Worm (Caenorhabditis elegans): ENCODE results near the gene cyb-1.

cyb-1 gene

ce11 chrIV:10778582-10778981 is 43.6 kb downstream of the cyb-1 start (continued):
- TF ChIP-seq nhr-48 (tag; optimal IDR thresholded peaks at IDR 0.05) (no peak), zag-1 (tag; optimal IDR thresholded peaks at IDR 0.05) (no peak), mes-2 (tag; optimal IDR thresholded peaks at IDR 0.05; ENCODE audit: poor library complexity, severe bottlenecking) (no peak), aly-2 (tag; optimal IDR thresholded peaks at IDR 0.05) (no peak), tag-97 (GFP tag; IDR thresholded peaks at IDR 0.05) (no peak), D1046.2 (GFP tag; IDR thresholded peaks at IDR 0.05) (no peak), nhr-77 (tag; optimal IDR thresholded peaks at IDR 0.05) (no peak), dmd-8 (GFP tag; IDR thresholded peaks at IDR 0.05) (no peak), T26A8.4 (GFP tag; IDR thresholded peaks at IDR 0.05) (peak; percentile 86), dve-1 (tag; optimal IDR thresholded peaks at IDR 0.05; ENCODE audit: insufficient read depth) (no peak), Y105C5A.15 (GFP tag; IDR thresholded peaks at IDR 0.05) (no peak), F10B5.3 (tag; optimal IDR thresholded peaks at IDR 0.05) (no peak), cey-2 (tag; optimal IDR thresholded peaks at IDR 0.05; ENCODE audit: borderline replicate concordance, insufficient read depth) (no peak), nhr-6 (tag; optimal IDR thresholded peaks at IDR 0.05) (no peak), ZK337.2 (GFP tag; IDR thresholded peaks at IDR 0.05) (no peak), hif-1 (tag; optimal IDR thresholded peaks at IDR 0.05) (no peak), madf-5 (GFP tag; IDR thresholded peaks at IDR 0.05) (no peak), ceh-44 (GFP tag; IDR thresholded peaks at IDR 0.05) (no peak), mep-1 (tag; optimal IDR thresholded peaks at IDR 0.05) (peak; percentile 22), T20F7.1 (GFP tag; optimal IDR thresholded peaks at IDR 0.05) (no peak), dmd-6 (GFP tag; IDR thresholded peaks at IDR 0.05) (no peak), pha-4 (GFP tag; IDR thresholded peaks at IDR 0.05) (no peak), pha-4 (tag; optimal IDR thresholded peaks at IDR 0.05) (no peak), lin-13 (GFP tag; optimal IDR thresholded peaks at IDR 0.05) (no peak), ztf-11 (tag; optimal IDR thresholded peaks at IDR 0.05) (no peak), nhr-111 (GFP tag; optimal IDR thresholded peaks at IDR 0.05) (no peak), ztf-7 (tag; optimal IDR thresholded peaks at IDR 0.05) (no peak), ceh-28 (tag; optimal IDR thresholded peaks at IDR 0.05) (no peak), F44E2.7 (GFP tag; IDR thresholded peaks at IDR 0.05) (no peak), nhr-28 (tag; optimal IDR thresholded peaks at IDR 0.05) (no peak), hlh-11 (tag; optimal IDR thresholded peaks at IDR 0.05) (no peak), ceh-20 (GFP tag; IDR thresholded peaks at IDR 0.05) (no peak), snpc-1.2 (GFP tag; IDR thresholded peaks at IDR 0.05) (no peak), lin-38 (GFP tag; IDR thresholded peaks at IDR 0.05) (0 out of 2 replicates have a peak, but pooled peaks have one; percentile 12), zip-11 (GFP tag; IDR thresholded peaks at IDR 0.05) (no peak), ces-1 (GFP tag; optimal IDR thresholded peaks at IDR 0.05) (no peak), egl-43 (GFP tag; IDR thresholded peaks at IDR 0.05) (no peak), lin-39 (tag; optimal IDR thresholded peaks at IDR 0.05) (no peak), fos-1 (tag; optimal IDR thresholded peaks at IDR 0.05) (no peak), aha-1 (tag) (no peak), daf-16 (GFP tag; optimal IDR thresholded peaks at IDR 0.05) (no peak), daf-16 (tag; optimal IDR thresholded peaks at IDR 0.05) (no peak), unc-39 (tag; optimal IDR thresholded peaks at IDR 0.05) (no peak), vab-7 (GFP tag; IDR thresholded peaks at IDR 0.05) (no peak), egl-27 (tag; optimal IDR thresholded peaks at IDR 0.05) (no peak), mxl-2 (GFP tag; conservative IDR thresholded peaks at IDR 0.05) (no peak), attf-4 (tag; optimal IDR thresholded peaks at IDR 0.05) (no peak), pqm-1 (tag; optimal IDR thresholded peaks at IDR 0.05) (no peak), dmd-9 (GFP tag; IDR thresholded peaks at IDR 0.05) (no peak)

Measured in whole organism, L4 larva.